Fruit fly (Drosophila melanogaster): Measurements from ENCODE around the gene emei.

Gene emei

dm6 chr3L:11061200-11061599, 48.3 kb upstream of the emei start, which contains the start of the genes CG6321 and Blos2 (continued):
- TF ChIP-seq Sin3A (optimal IDR thresholded peaks at IDR 0.05) (no peak), gcm (GFP tag; optimal IDR thresholded peaks at IDR 0.05) (peak; percentile 81), Ptx1 (GFP tag; IDR thresholded peaks at IDR 0.05) (peak; percentile 75), CG17328 (GFP tag; IDR thresholded peaks at IDR 0.05) (peak; percentile 75), dysf (GFP tag; IDR thresholded peaks at IDR 0.05) (peak; percentile 88), sug (tag; optimal IDR thresholded peaks at IDR 0.05) (peak; percentile 79), CG15514 (GFP tag; optimal IDR thresholded peaks at IDR 0.05) (peak; percentile 53), Sry-δ (GFP tag; optimal IDR thresholded peaks at IDR 0.05) (peak; percentile 2), caup (GFP tag; optimal IDR thresholded peaks at IDR 0.05; ENCODE audit: severe bottlenecking) (peak; percentile 72), repo (GFP tag; optimal IDR thresholded peaks at IDR 0.05) (no peak), bab2 (GFP tag; optimal IDR thresholded peaks at IDR 0.05) (peak; percentile 61), ranshi (GFP tag; IDR thresholded peaks at IDR 0.05) (peak; percentile 65; the same call in 1 of the 2 replicates), CG9215 (GFP tag; IDR thresholded peaks at IDR 0.05) (no peak), cad (GFP tag; optimal IDR thresholded peaks at IDR 0.05) (no peak), CG33557 (GFP tag; optimal IDR thresholded peaks at IDR 0.05) (peak; percentile 59), CG14050 (GFP tag; IDR thresholded peaks at IDR 0.05) (peak; percentile 49; the same call in 1 of the 3 replicates), CG14965 (GFP tag; optimal IDR thresholded peaks at IDR 0.05; ENCODE audit: borderline replicate concordance) (no peak), CG43689 (GFP tag; IDR thresholded peaks at IDR 0.05) (no peak), Atf-2 (GFP tag; optimal IDR thresholded peaks at IDR 0.05) (peak; percentile 11), CG15479 (GFP tag; optimal IDR thresholded peaks at IDR 0.05) (no peak), stwl (tag; optimal IDR thresholded peaks at IDR 0.05) (peak; percentile 30), CG4707 (GFP tag; optimal IDR thresholded peaks at IDR 0.05) (peak; percentile 52), usp (GFP tag; optimal IDR thresholded peaks at IDR 0.05) (no peak), Atf6 (GFP tag; IDR thresholded peaks at IDR 0.05) (peak; percentile 66), CG11093 (GFP tag; IDR thresholded peaks at IDR 0.05) (peak; percentile 16; the same call in 1 of the 3 replicates), CG11560 (tag; IDR thresholded peaks at IDR 0.05) (no peak), CG17612 (GFP tag; IDR thresholded peaks at IDR 0.05) (0 out of 2 replicates have a peak, but pooled peaks have one; percentile 34), Xbp1 (GFP tag; optimal IDR thresholded peaks at IDR 0.05) (peak; percentile 75), CG12769 (tag; optimal IDR thresholded peaks at IDR 0.05) (peak; percentile 79), Usf (GFP tag; optimal IDR thresholded peaks at IDR 0.05) (no peak), CG5245 (GFP tag; optimal IDR thresholded peaks at IDR 0.05) (peak; percentile 39), sens-2 (GFP tag; IDR thresholded peaks at IDR 0.05) (no peak), C15 (GFP tag; IDR thresholded peaks at IDR 0.05) (peak; percentile 59; the same call in 1 of the 3 replicates), Dp (GFP tag; optimal IDR thresholded peaks at IDR 0.05) (peak; percentile 50), Pdp1 (GFP tag; optimal IDR thresholded peaks at IDR 0.05) (peak; percentile 30 to 65), amos (GFP tag; IDR thresholded peaks at IDR 0.05; ENCODE audit: partially characterized antibody) (no peak), MESR4 (GFP tag; optimal IDR thresholded peaks at IDR 0.05) (no peak), bcd (GFP tag; optimal IDR thresholded peaks at IDR 0.05) (peak; percentile 68), dmrt99B (tag; optimal IDR thresholded peaks at IDR 0.05) (peak; percentile 87), Hr51 (GFP tag; optimal IDR thresholded peaks at IDR 0.05) (peak; percentile 5 to 88), Nf-YB (GFP tag; optimal IDR thresholded peaks at IDR 0.05) (peak; percentile 62), tgo (GFP tag; IDR thresholded peaks at IDR 0.05) (peak; percentile 64; the same call in 1 of the 3 replicates), CG6175 (GFP tag; IDR thresholded peaks at IDR 0.05) (no peak), Tbp (GFP tag; optimal IDR thresholded peaks at IDR 0.05) (no peak), CG12071 (GFP tag; optimal IDR thresholded peaks at IDR 0.05) (peak; percentile 57), CG17359 (tag; optimal IDR thresholded peaks at IDR 0.05) (peak; percentile 84), CG2889 (GFP tag; IDR thresholded peaks at IDR 0.05) (no peak), CG11504 (tag; optimal IDR thresholded peaks at IDR 0.05) (peak; percentile 86), Nf-YC (tag; optimal IDR thresholded peaks at IDR 0.05) (peak; percentile 69), kni (GFP tag; optimal IDR thresholded peaks at IDR 0.05) (no peak), CG2129 (GFP tag; IDR thresholded peaks at IDR 0.05; ENCODE audit: partially characterized antibody) (no peak)
